Fruit fly (Drosophila melanogaster): Measurements from ENCODE around the gene wdb.

- TF ChIP-seq psq (optimal IDR thresholded peaks at IDR 0.05) (no peak), Myc (optimal IDR thresholded peaks at IDR 0.05) (no peak), h (optimal IDR thresholded peaks at IDR 0.05) (no peak), ttk (optimal IDR thresholded peaks at IDR 0.05) (no peak), Sin3A (optimal IDR thresholded peaks at IDR 0.05) (no peak), insv (optimal IDR thresholded peaks at IDR 0.05) (no peak)
These were observed 26.5 kb upstream of the wdb start for dm6 chr3R:27608536-27608935.
